Worm (Caenorhabditis elegans) whole organism, L1 larva: ENCODE data around the gene gap-2.

ENCODE experiments used
- F16B12.6 ChIP-seq: fragments of 150-350 bp; optimal IDR thresholded peaks from 2 replicates; lab custom pipeline; 2014; ENCODE audit warnings: missing biosample characterization, missing genetic modification characterization
- ama-1 ChIP-seq: fragments of 150-350 bp; optimal IDR thresholded peaks from 2 replicates; lab custom pipeline; 2014
- blmp-1 ChIP-seq: fragments of 150-350 bp; optimal IDR thresholded peaks from 2 replicates; lab custom pipeline; 2014; ENCODE audit warnings: missing biosample characterization, missing genetic modification characterization
- ceh-63 ChIP-seq: fragments of 200-800 bp; sonication (Bioruptor generic); optimal IDR thresholded peaks from 2 replicates; lab custom pipeline; 2018; ENCODE audit warnings: mild to moderate bottlenecking, missing genetic modification characterization, missing compliant biosample characterization
- ceh-82 ChIP-seq, 3 experiments: fragments of 150-350 bp in 1 of 3; sonication (generic microtip) in 2 of 3; optimal IDR thresholded peaks; 2 replicates each; lab custom pipeline; 2014 to 2017; ENCODE audit warnings: missing biosample characterization in 3 of 3, missing genetic modification characterization in 3 of 3
- ceh-88 ChIP-seq: fragments of 200-800 bp; sonication (Bioruptor generic); IDR thresholded peaks from 2 replicates; pipeline ENCODE4 v1.3.6; 2022; ENCODE audit warnings: missing genetic modification characterization, missing compliant biosample characterization
- dpl-1 ChIP-seq, 3 experiments: fragments of 150-350 bp in 2 of 3; sonication (generic microtip) in 1 of 3; optimal IDR thresholded peaks; 2 replicates each; lab custom pipeline; 2014 to 2017; ENCODE audit warnings: missing biosample characterization in 3 of 3, missing genetic modification characterization in 3 of 3, missing genetic modification reagents in 3 of 3
- dsc-1 ChIP-seq: sonication (generic microtip); optimal IDR thresholded peaks from 2 replicates; lab custom pipeline; 2016; ENCODE audit warnings: mild to moderate bottlenecking, missing genetic modification characterization, missing compliant biosample characterization
- efl-1 ChIP-seq, 4 experiments: fragments of 150-350 bp; optimal IDR thresholded peaks in 3 of 4; peaks in 1 of 4; 1 replicate in 1 of 4; 2 replicates in 3 of 4; lab custom pipeline; 2014; ENCODE audit warnings: missing biosample characterization in 2 of 4, missing genetic modification characterization in 2 of 4, missing genetic modification reagents in 2 of 4
- egl-13 ChIP-seq: sonication (generic microtip); optimal IDR thresholded peaks from 2 replicates; lab custom pipeline; 2016; ENCODE audit warnings: missing genotype, missing genetic modification reagents, missing genetic modification characterization, missing compliant biosample characterization
- egl-27 ChIP-seq, 2 experiments: fragments of 150-350 bp in 1 of 2; sonication (generic microtip); optimal IDR thresholded peaks; 3 replicates each; lab custom pipeline; 2017 to 2018; ENCODE audit warnings: missing biosample characterization in 2 of 2, missing genetic modification characterization in 2 of 2, missing genetic modification reagents in 2 of 2
- elt-2 ChIP-seq: sonication (generic microtip); optimal IDR thresholded peaks from 2 replicates; lab custom pipeline; 2016; ENCODE audit warnings: missing genetic modification characterization, mild to moderate bottlenecking, inconsistent platforms, missing compliant biosample characterization, missing genetic modification reagents
- elt-3 ChIP-seq, 6 experiments: fragments of 150-350 bp in 1 of 6; sonication (generic microtip); optimal IDR thresholded peaks; 2 replicates each; lab custom pipeline; 2017 to 2018; ENCODE audit warnings: missing biosample characterization in 6 of 6, missing genetic modification characterization in 6 of 6, inconsistent platforms in 1 of 6
- fkh-8 ChIP-seq: sonication (generic microtip); optimal IDR thresholded peaks from 2 replicates; lab custom pipeline; 2016; ENCODE audit warnings: mild to moderate bottlenecking, missing genetic modification characterization, missing compliant biosample characterization
- grh-1 ChIP-seq: fragments of 200-800 bp; sonication (Bioruptor generic); IDR thresholded peaks from 2 replicates; pipeline ENCODE4 v1.3.6; 2022; ENCODE audit warnings: missing genetic modification reagents, missing genetic modification characterization, missing compliant biosample characterization
- hlh-17 ChIP-seq: fragments of 200-800 bp; sonication (Bioruptor generic); optimal IDR thresholded peaks from 2 replicates; lab custom pipeline; 2018; ENCODE audit warnings: missing genetic modification characterization, mild to moderate bottlenecking, missing compliant biosample characterization, moderate library complexity, borderline replicate concordance
- hlh-4 ChIP-seq: sonication (generic microtip); optimal IDR thresholded peaks from 2 replicates; lab custom pipeline; 2016; ENCODE audit warnings: mild to moderate bottlenecking, missing genetic modification characterization, missing compliant biosample characterization
- irx-1 ChIP-seq: sonication (generic microtip); optimal IDR thresholded peaks from 2 replicates; lab custom pipeline; 2016; ENCODE audit warnings: missing genetic modification characterization, missing compliant biosample characterization
- lin-13 ChIP-seq: fragments of 150-350 bp; optimal IDR thresholded peaks from 2 replicates; lab custom pipeline; 2014; ENCODE audit warnings: missing biosample characterization, missing genetic modification reagents, missing genetic modification characterization
- lin-14 ChIP-seq: fragments of 200-800 bp; sonication (Bioruptor generic); optimal IDR thresholded peaks from 2 replicates; lab custom pipeline; 2018; ENCODE audit warnings: mild to moderate bottlenecking, missing genetic modification characterization, moderate library complexity, missing compliant biosample characterization
- lin-15B ChIP-seq: fragments of 150-350 bp; sonication (generic microtip); optimal IDR thresholded peaks from 3 replicates; lab custom pipeline; 2014; ENCODE audit warnings: missing biosample characterization, missing genetic modification characterization
- lin-35 ChIP-seq, 2 experiments: fragments of 150-350 bp; optimal IDR thresholded peaks; 2 replicates each; lab custom pipeline; 2014; ENCODE audit warnings: missing biosample characterization in 2 of 2, missing genetic modification characterization in 2 of 2, missing genetic modification reagents in 2 of 2
- lsy-2 ChIP-seq, 2 experiments: fragments of 150-350 bp; optimal IDR thresholded peaks; 2 replicates each; lab custom pipeline; 2014; ENCODE audit warnings: missing biosample characterization in 2 of 2, missing genetic modification characterization in 2 of 2
- mab-9 ChIP-seq: fragments of 200-800 bp; sonication (Bioruptor generic); IDR thresholded peaks from 2 replicates; pipeline ENCODE4 v1.3.6; 2022; ENCODE audit warnings: missing genetic modification reagents, missing genetic modification characterization, missing compliant biosample characterization
- nhr-19 ChIP-seq: fragments of 200-800 bp; sonication (Bioruptor generic); conservative IDR thresholded peaks from 2 replicates; pipeline ENCODE4 v1.3.6; 2022; ENCODE audit warnings: missing genetic modification characterization, missing compliant biosample characterization
- nhr-20 ChIP-seq: sonication (generic microtip); optimal IDR thresholded peaks from 2 replicates; lab custom pipeline; 2016; ENCODE audit warnings: mild to moderate bottlenecking, missing genetic modification characterization, missing compliant biosample characterization
- nhr-85 ChIP-seq: sonication (generic microtip); peaks from one replicate; lab custom pipeline; 2016; ENCODE audit warnings: missing genetic modification characterization, inconsistent platforms, missing compliant biosample characterization
- nhr-90 ChIP-seq: sonication (generic microtip); optimal IDR thresholded peaks from 2 replicates; lab custom pipeline; 2016; ENCODE audit warnings: mild to moderate bottlenecking, missing genetic modification characterization, missing compliant biosample characterization; ENCODE audit not compliant: poor library complexity
- pag-3 ChIP-seq: sonication (generic microtip); optimal IDR thresholded peaks from 2 replicates; lab custom pipeline; 2017; ENCODE audit warnings: missing genetic modification characterization, mild to moderate bottlenecking, missing compliant biosample characterization, antibody characterized with exemption, borderline replicate concordance; ENCODE audit not compliant: insufficient read depth
- pax-3 ChIP-seq: fragments of 200-800 bp; sonication (Bioruptor generic); optimal IDR thresholded peaks from 2 replicates; lab custom pipeline; 2018; ENCODE audit warnings: mild to moderate bottlenecking, missing genetic modification characterization, moderate library complexity, missing compliant biosample characterization
- rnt-1 ChIP-seq: sonication (generic microtip); optimal IDR thresholded peaks from 2 replicates; lab custom pipeline; 2016; ENCODE audit warnings: mild to moderate bottlenecking, missing genetic modification characterization, moderate library complexity, missing compliant biosample characterization
- skn-1 ChIP-seq: fragments of 150-350 bp; optimal IDR thresholded peaks from 2 replicates; lab custom pipeline; 2014; ENCODE audit warnings: missing biosample characterization, missing genetic modification characterization
- sox-4 ChIP-seq: sonication (generic microtip); optimal IDR thresholded peaks from 2 replicates; lab custom pipeline; 2016; ENCODE audit warnings: missing genetic modification characterization, missing compliant biosample characterization
- swsn-7 ChIP-seq: sonication (generic microtip); optimal IDR thresholded peaks from 2 replicates; lab custom pipeline; 2016; ENCODE audit warnings: missing genetic modification characterization, missing compliant biosample characterization
- tbx-2 ChIP-seq: sonication (generic microtip); optimal IDR thresholded peaks from 2 replicates; lab custom pipeline; 2016; ENCODE audit warnings: missing genetic modification characterization, missing compliant biosample characterization
- unc-62 ChIP-seq: fragments of 150-350 bp; optimal IDR thresholded peaks from 2 replicates; lab custom pipeline; 2014; ENCODE audit warnings: missing biosample characterization, missing genetic modification reagents, missing genetic modification characterization
- unc-86 ChIP-seq: sonication (generic microtip); optimal IDR thresholded peaks from 2 replicates; lab custom pipeline; 2016; ENCODE audit warnings: missing genetic modification characterization, missing compliant biosample characterization
- unc-98 ChIP-seq: fragments of 200-800 bp; sonication (Bioruptor generic); IDR thresholded peaks from 2 replicates; pipeline ENCODE4 v1.3.6; 2022; ENCODE audit warnings: missing genetic modification characterization, missing compliant biosample characterization
- zip-4 ChIP-seq: fragments of 200-800 bp; sonication (Bioruptor generic); optimal IDR thresholded peaks from 2 replicates; lab custom pipeline; 2018; ENCODE audit warnings: mild to moderate bottlenecking, missing genetic modification characterization, moderate library complexity, missing compliant biosample characterization
- ztf-4 ChIP-seq: fragments of 150-350 bp; optimal IDR thresholded peaks from 2 replicates; lab custom pipeline; 2014; ENCODE audit warnings: missing biosample characterization, missing genetic modification characterization

gap-2 gene

DNA sequence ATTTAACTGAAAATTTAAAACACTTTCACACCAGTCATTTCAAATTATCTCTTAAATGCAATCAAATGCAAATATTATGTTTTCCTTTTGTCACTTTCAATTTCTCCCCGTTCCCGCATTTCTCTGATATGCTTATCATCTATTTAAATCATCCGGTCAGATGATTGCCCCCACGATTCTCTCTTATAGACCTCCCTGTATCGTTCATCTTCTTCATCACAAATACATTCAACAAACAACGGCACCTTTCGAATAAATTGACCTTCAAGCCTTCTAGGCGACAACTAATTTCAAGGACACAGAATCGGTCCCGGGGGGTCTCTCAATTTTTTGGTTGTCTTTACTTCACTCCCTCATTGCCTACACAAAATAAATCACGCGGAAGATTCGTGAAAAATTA is 76.6 kb downstream of the gap-2 start (continued):
- TF ChIP-seq hlh-4 (tag; lab: Kevin White, UChicago), result no peak
- TF ChIP-seq nhr-90 (tag; lab: Kevin White, UChicago), result peak; percentile 73
- TF ChIP-seq dsc-1 (tag; lab: Kevin White, UChicago), result no peak
- no peak for TF ChIP-seq lin-15B (tag; lab: Kevin White, UChicago)
- peak; percentile 43 for TF ChIP-seq irx-1 (tag; lab: Kevin White, UChicago)
- TF ChIP-seq fkh-8, result no peak
- no peak for TF ChIP-seq unc-62
- peak; percentile 98 for TF ChIP-seq nhr-85 (tag; lab: Kevin White, UChicago)
- peak; percentile 33 for TF ChIP-seq pag-3 (tag; lab: Kevin White, UChicago)
- peak; percentile 11 to 54 for TF ChIP-seq lin-35 (GFP tag; optimal IDR thresholded peaks at IDR 0.05; lab: Kevin White, UChicago)
- TF ChIP-seq egl-13 (tag; lab: Kevin White, UChicago), result no peak
- no peak for TF ChIP-seq ceh-63 (GFP tag; lab: Kevin White, UChicago)
- TF ChIP-seq lsy-2 (tag; optimal IDR thresholded peaks at IDR 0.05; lab: Kevin White, UChicago), result peak; percentile 10 to 18
- peak; percentile 82 for TF ChIP-seq nhr-20
- TF ChIP-seq sox-4, result no peak
- no peak for TF ChIP-seq zip-4 (GFP tag; lab: Kevin White, UChicago)
- peak; percentile 55 for TF ChIP-seq tbx-2 (tag; lab: Kevin White, UChicago)
- no peak for TF ChIP-seq unc-98 (GFP tag; lab: Robert Waterston, UW)
- TF ChIP-seq grh-1 (GFP tag; lab: Robert Waterston, UW), result peak; percentile 28; the same call in 1 of the 2 replicates
- peak; percentile 47 for TF ChIP-seq nhr-19 (GFP tag; lab: Robert Waterston, UW)

DNA sequence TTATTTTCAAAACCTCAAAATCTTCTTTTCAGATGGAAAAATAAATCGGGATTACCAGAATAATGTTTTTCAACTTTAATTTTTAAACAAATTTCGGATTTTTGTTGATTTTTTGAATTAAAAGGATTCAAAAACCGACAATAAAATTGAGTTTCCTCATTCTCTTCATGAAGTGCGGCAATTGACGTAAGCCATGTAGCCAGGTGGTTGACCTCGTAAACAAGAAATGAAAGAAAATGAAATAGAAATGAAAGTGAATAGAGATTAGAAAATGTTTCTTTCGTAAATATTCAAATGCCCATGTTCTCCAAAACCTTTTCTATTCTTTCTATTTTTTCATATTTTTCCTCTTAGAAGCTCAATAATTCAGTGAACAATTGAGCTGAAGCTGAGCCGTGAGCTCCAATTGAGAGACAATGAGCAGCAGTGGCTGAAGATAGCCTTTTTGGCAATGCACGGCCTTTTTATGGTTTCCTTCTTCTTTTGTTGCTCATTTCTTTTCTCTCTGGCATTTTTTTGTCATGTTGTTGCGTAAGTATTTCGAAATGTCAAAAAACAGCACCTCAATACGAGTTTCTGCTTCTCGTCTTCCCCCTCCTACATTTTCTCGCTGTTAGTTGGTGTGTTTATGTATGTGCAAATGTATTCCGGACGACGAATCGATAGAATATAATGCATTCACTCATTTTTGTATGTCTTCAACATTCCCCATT is 77.5 kb downstream of the gap-2 start:
- TF ChIP-seq fkh-8 (peak; percentile 21), blmp-1 (tag; lab: Kevin White, UChicago) (peak; percentile 90), ceh-88 (GFP tag; lab: Robert Waterston, UW) (no peak), F16B12.6 (no peak), elt-2 (no peak), lin-35 (GFP tag; optimal IDR thresholded peaks at IDR 0.05; lab: Kevin White, UChicago) (no peak), nhr-85 (tag; lab: Kevin White, UChicago) (peak; percentile 72), ceh-82 (tag; optimal IDR thresholded peaks at IDR 0.05; lab: Kevin White, UChicago) (peak in 2 of 3 experiments; percentile 17 to 33), egl-27 (tag; optimal IDR thresholded peaks at IDR 0.05; lab: Kevin White, UChicago) (no peak), sox-4 (no peak), efl-1 (optimal IDR thresholded peaks at IDR 0.05; lab: Kevin White, UChicago) (no peak), efl-1 (GFP tag; optimal IDR thresholded peaks at IDR 0.05 in 1 of 2; lab: Kevin White, UChicago) (peak in 1 of 2 experiments; percentile 45), rnt-1 (peak; percentile 26), lsy-2 (tag; optimal IDR thresholded peaks at IDR 0.05; lab: Kevin White, UChicago) (peak in 1 of 2 experiments; percentile 14), swsn-7 (tag; lab: Kevin White, UChicago) (no peak), ztf-4 (tag; lab: Kevin White, UChicago) (no peak), elt-3 (tag; optimal IDR thresholded peaks at IDR 0.05; lab: Kevin White, UChicago) (peak in 1 of 6 experiments; percentile 10), hlh-17 (no peak), unc-86 (tag; lab: Kevin White, UChicago) (no peak), ama-1 (lab: Kevin White, UChicago) (no peak), pax-3 (tag; lab: Kevin White, UChicago) (no peak), dpl-1 (GFP tag; optimal IDR thresholded peaks at IDR 0.05; lab: Kevin White, UChicago) (no peak), lin-13 (no peak), mab-9 (no peak), skn-1 (tag; lab: Kevin White, UChicago) (peak; percentile 60), lin-14 (peak; percentile 20), nhr-20 (no peak), grh-1 (GFP tag; lab: Robert Waterston, UW) (no peak)
